Fruit fly (Drosophila melanogaster) whole organism, embryonic: ENCODE data around the gene CG12880.

Experiments used
- Bgb ChIP-seq: fragments of 200-800 bp; sonication (Bioruptor generic); IDR thresholded peaks from 2 replicates; pipeline ENCODE4 v1.3.6; 2022; ENCODE audit warnings: missing biosample characterization, missing genetic modification characterization; ENCODE audit not compliant: partially characterized antibody
- CG10209 ChIP-seq: fragments of 200-800 bp; sonication (Bioruptor generic); optimal IDR thresholded peaks from 3 replicates; lab custom pipeline; 2017; ENCODE audit warnings: missing biosample characterization, mild to moderate bottlenecking, missing genetic modification characterization, missing genetic modification reagents
- CG11696 ChIP-seq: fragments of 200-800 bp; sonication (Bioruptor generic); IDR thresholded peaks from 2 replicates; pipeline ENCODE4 v1.3.6; 2022; ENCODE audit warnings: missing biosample characterization, missing genetic modification characterization
- CG1233 ChIP-seq: fragments of 200-800 bp; sonication (Bioruptor generic); optimal IDR thresholded peaks from 4 replicates; lab custom pipeline; 2018; ENCODE audit warnings: missing biosample characterization, mild to moderate bottlenecking, missing genetic modification characterization
- CG12769 ChIP-seq: fragments of 200-800 bp; sonication (Bioruptor generic); optimal IDR thresholded peaks from 2 replicates; lab custom pipeline; 2019; ENCODE audit warnings: missing biosample characterization, mild to moderate bottlenecking, missing genetic modification characterization, moderate library complexity
- CG13894 ChIP-seq: fragments of 200-800 bp; sonication (Bioruptor generic); optimal IDR thresholded peaks from 3 replicates; lab custom pipeline; 2018; ENCODE audit warnings: missing biosample characterization, mild to moderate bottlenecking, missing genetic modification characterization, moderate library complexity
- CG14050 ChIP-seq: fragments of 200-800 bp; sonication (Bioruptor generic); IDR thresholded peaks from 3 replicates; pipeline ENCODE4 v1.3.6; 2022; ENCODE audit warnings: missing biosample characterization, missing genetic modification characterization
- CG16815 ChIP-seq: fragments of 200-800 bp; sonication (Bioruptor generic); optimal IDR thresholded peaks from 3 replicates; lab custom pipeline; 2017; ENCODE audit warnings: missing biosample characterization, mild to moderate bottlenecking, missing genetic modification characterization
- CG17829 ChIP-seq: fragments of 200-800 bp; optimal IDR thresholded peaks from 2 replicates; lab custom pipeline; 2019; ENCODE audit warnings: missing biosample characterization, mild to moderate bottlenecking, missing genetic modification characterization, moderate library complexity
- CG3065 ChIP-seq: fragments of 200-800 bp; sonication (Bioruptor generic); optimal IDR thresholded peaks from 2 replicates; lab custom pipeline; 2016; ENCODE audit warnings: missing biosample characterization, missing genetic modification characterization
- CG31365 ChIP-seq: fragments of 200-800 bp; sonication (Bioruptor generic); optimal IDR thresholded peaks from 2 replicates; lab custom pipeline; 2018; ENCODE audit warnings: missing biosample characterization, mild to moderate bottlenecking, missing genetic modification characterization
- CG3163 ChIP-seq: fragments of 200-800 bp; sonication (Bioruptor generic); optimal IDR thresholded peaks from 3 replicates; lab custom pipeline; 2016; ENCODE audit warnings: missing biosample characterization, missing genetic modification characterization
- CG3281 ChIP-seq: fragments of 200-800 bp; sonication (Bioruptor generic); optimal IDR thresholded peaks from 3 replicates; lab custom pipeline; 2017; ENCODE audit warnings: missing biosample characterization, mild to moderate bottlenecking, missing genetic modification characterization
- CG3838 ChIP-seq: fragments of 200-800 bp; sonication (Bioruptor generic); optimal IDR thresholded peaks from 3 replicates; lab custom pipeline; 2016; ENCODE audit warnings: missing biosample characterization, missing genetic modification characterization
- CG4404 ChIP-seq: fragments of 200-800 bp; sonication (Bioruptor generic); IDR thresholded peaks from 2 replicates; pipeline ENCODE4 v1.3.6; 2022; ENCODE audit warnings: missing biosample characterization, missing genetic modification characterization
- CG6683 ChIP-seq: fragments of 200-800 bp; sonication (Bioruptor generic); optimal IDR thresholded peaks from 2 replicates; lab custom pipeline; 2017; ENCODE audit warnings: missing biosample characterization, mild to moderate bottlenecking, missing genetic modification characterization, missing genetic modification reagents
- CG7987 ChIP-seq: fragments of 200-800 bp; sonication (Bioruptor generic); optimal IDR thresholded peaks from 2 replicates; lab custom pipeline; 2018; ENCODE audit warnings: missing biosample characterization, mild to moderate bottlenecking, missing genetic modification characterization, moderate library complexity
- CG8281 ChIP-seq: fragments of 200-800 bp; sonication (Bioruptor generic); optimal IDR thresholded peaks from 2 replicates; lab custom pipeline; 2018; ENCODE audit warnings: missing biosample characterization, mild to moderate bottlenecking, missing genetic modification characterization, moderate library complexity
- CG8944 ChIP-seq: fragments of 200-800 bp; sonication (Bioruptor generic); optimal IDR thresholded peaks from 3 replicates; lab custom pipeline; 2016; ENCODE audit warnings: missing biosample characterization, missing genetic modification characterization
- CTCF ChIP-seq: fragments of 200-800 bp; sonication (Bioruptor generic); optimal IDR thresholded peaks from 2 replicates; lab custom pipeline; 2017; ENCODE audit warnings: missing biosample characterization, mild to moderate bottlenecking, missing genetic modification characterization, moderate library complexity
- D19A ChIP-seq: fragments of 200-800 bp; optimal IDR thresholded peaks from 3 replicates; lab custom pipeline; 2019; ENCODE audit warnings: missing biosample characterization, mild to moderate bottlenecking, missing genetic modification characterization, moderate library complexity
- Dad ChIP-seq: fragments of 200-800 bp; sonication (Bioruptor generic); optimal IDR thresholded peaks from 3 replicates; lab custom pipeline; 2016; ENCODE audit warnings: missing biosample characterization, missing genetic modification characterization
- Doc3 ChIP-seq: fragments of 200-800 bp; sonication (Bioruptor generic); IDR thresholded peaks from 3 replicates; pipeline ENCODE4 v1.3.6; 2022; ENCODE audit warnings: missing biosample characterization, missing genetic modification characterization; ENCODE audit not compliant: partially characterized antibody
- Hr78 ChIP-seq, 2 experiments: fragments of 200-800 bp in 1 of 2; fragments of >200 bp in 1 of 2; sonication (Bioruptor generic) in 1 of 2; optimal IDR thresholded peaks; 2 replicates each; lab custom pipeline; 2017 to 2019; ENCODE audit warnings: missing biosample characterization in 2 of 2, missing genetic modification characterization in 2 of 2, mild to moderate bottlenecking in 1 of 2, moderate library complexity in 1 of 2
- Lhr ChIP-seq: fragments of 200-800 bp; sonication (Bioruptor generic); optimal IDR thresholded peaks from 3 replicates; lab custom pipeline; 2017; ENCODE audit warnings: mild to moderate bottlenecking, missing biosample characterization, missing genetic modification reagents, missing genetic modification characterization
- Mes4 ChIP-seq: fragments of 200-800 bp; sonication (Bioruptor generic); optimal IDR thresholded peaks from 2 replicates; lab custom pipeline; 2016; ENCODE audit warnings: missing biosample characterization, missing genetic modification characterization
- NC2α ChIP-seq: fragments of 200-800 bp; sonication (Bioruptor generic); optimal IDR thresholded peaks from 2 replicates; lab custom pipeline; 2016; ENCODE audit warnings: missing biosample characterization, missing genetic modification characterization
- Ravus ChIP-seq: fragments of 200-800 bp; sonication (Bioruptor generic); IDR thresholded peaks from 2 replicates; pipeline ENCODE4 v1.3.6; 2022; ENCODE audit warnings: missing biosample characterization, missing genetic modification characterization
- YL-1 ChIP-seq: fragments of 200-800 bp; sonication (Bioruptor generic); optimal IDR thresholded peaks from 3 replicates; lab custom pipeline; 2017; ENCODE audit warnings: missing biosample characterization, mild to moderate bottlenecking, missing genetic modification characterization
- amos ChIP-seq: fragments of 200-800 bp; sonication (Bioruptor generic); IDR thresholded peaks from 2 replicates; pipeline ENCODE4 v1.3.6; 2022; ENCODE audit warnings: missing biosample characterization, missing genetic modification characterization; ENCODE audit not compliant: partially characterized antibody
- cad ChIP-seq: fragments of >200 bp; optimal IDR thresholded peaks from 2 replicates; lab custom pipeline; 2017; ENCODE audit warnings: missing biosample characterization, missing genetic modification characterization
- cg ChIP-seq: fragments of 200-800 bp; sonication (Bioruptor generic); optimal IDR thresholded peaks from 3 replicates; lab custom pipeline; 2019; ENCODE audit warnings: missing biosample characterization, mild to moderate bottlenecking, missing genetic modification characterization, moderate library complexity
- corto ChIP-seq: fragments of 200-800 bp; sonication (Bioruptor generic); optimal IDR thresholded peaks from 2 replicates; lab custom pipeline; 2016; ENCODE audit warnings: missing biosample characterization, mild to moderate bottlenecking, missing genetic modification characterization, moderate library complexity
- croc ChIP-seq: fragments of 200-800 bp; sonication (Bioruptor generic); conservative IDR thresholded peaks from 3 replicates; pipeline ENCODE4 v1.3.6; 2022; ENCODE audit warnings: missing biosample characterization, missing genetic modification characterization
- dan ChIP-seq: fragments of 200-800 bp; sonication (Bioruptor generic); IDR thresholded peaks from 2 replicates; pipeline ENCODE4 v1.3.6; 2022; ENCODE audit warnings: missing biosample characterization, missing genetic modification characterization
- gfzf ChIP-seq: fragments of 200-800 bp; sonication (Bioruptor generic); optimal IDR thresholded peaks from 2 replicates; lab custom pipeline; 2016; ENCODE audit warnings: missing biosample characterization, mild to moderate bottlenecking, missing genetic modification characterization, moderate library complexity
- hb ChIP-seq: fragments of 200-800 bp; sonication (Bioruptor generic); IDR thresholded peaks from 3 replicates; pipeline ENCODE4 v1.3.6; 2022; ENCODE audit warnings: missing biosample characterization, missing genetic modification characterization; ENCODE audit not compliant: partially characterized antibody
- ind ChIP-seq: fragments of 200-800 bp; sonication (Bioruptor generic); optimal IDR thresholded peaks from 3 replicates; lab custom pipeline; 2016; ENCODE audit warnings: missing biosample characterization, missing genetic modification characterization
- lab ChIP-seq: fragments of 200-800 bp; sonication (Bioruptor generic); optimal IDR thresholded peaks from 3 replicates; lab custom pipeline; 2017; ENCODE audit warnings: missing biosample characterization, missing genetic modification characterization, mild to moderate bottlenecking, moderate library complexity, missing genetic modification reagents
- maf-S ChIP-seq: fragments of 200-800 bp; sonication (Bioruptor generic); optimal IDR thresholded peaks from 2 replicates; lab custom pipeline; 2016; ENCODE audit warnings: missing biosample characterization, missing genetic modification characterization
- nerfin-2 ChIP-seq: fragments of 200-800 bp; sonication (Bioruptor generic); IDR thresholded peaks from 2 replicates; pipeline ENCODE4 v1.3.6; 2022; ENCODE audit warnings: missing biosample characterization, missing genetic modification characterization; ENCODE audit not compliant: partially characterized antibody
- prd ChIP-seq, 3 experiments: fragments of >200 bp in 2 of 3; fragments of 200-800 bp in 1 of 3; sonication (Bioruptor generic) in 1 of 3; optimal IDR thresholded peaks in 2 of 3; IDR thresholded peaks in 1 of 3; 2 replicates in 2 of 3; 3 replicates in 1 of 3; pipeline versions ENCODE4 v1.3.6 to Lab custom; 2017 to 2022; ENCODE audit warnings: missing biosample characterization in 1 of 3, missing genetic modification characterization in 1 of 3
- pros ChIP-seq: fragments of 200-800 bp; sonication (Bioruptor generic); optimal IDR thresholded peaks from 3 replicates; lab custom pipeline; 2019; ENCODE audit warnings: missing biosample characterization, mild to moderate bottlenecking, missing genetic modification characterization, moderate library complexity
- pum ChIP-seq: fragments of 200-800 bp; sonication (Bioruptor generic); optimal IDR thresholded peaks from 2 replicates; lab custom pipeline; 2016; ENCODE audit warnings: missing biosample characterization, missing genetic modification characterization
- sc ChIP-seq, 3 experiments: fragments of >200 bp in 2 of 3; fragments of 200-800 bp in 1 of 3; sonication (Bioruptor generic) in 1 of 3; optimal IDR thresholded peaks; 2 replicates in 2 of 3; 3 replicates in 1 of 3; lab custom pipeline; 2017; ENCODE audit warnings: mild to moderate bottlenecking in 1 of 3, missing biosample characterization in 1 of 3, missing genetic modification characterization in 1 of 3, missing genetic modification reagents in 1 of 3
- sens ChIP-seq: fragments of 200-800 bp; sonication (Bioruptor generic); peaks from one replicate; lab custom pipeline; 2016; ENCODE audit warnings: missing biosample characterization, missing genetic modification characterization
- sens-2 ChIP-seq: fragments of 200-800 bp; sonication (Bioruptor generic); IDR thresholded peaks from 2 replicates; pipeline ENCODE4 v1.3.6; 2022; ENCODE audit warnings: missing biosample characterization, missing genetic modification characterization
- seq ChIP-seq: fragments of 200-800 bp; sonication (Bioruptor generic); IDR thresholded peaks from 2 replicates; pipeline ENCODE4 v1.3.6; 2022; ENCODE audit warnings: missing biosample characterization, missing genetic modification characterization
- ttk ChIP-seq: fragments of 200-800 bp; sonication (Bioruptor generic); IDR thresholded peaks from 2 replicates; pipeline ENCODE4 v2.1.2; 2022; ENCODE audit warnings: missing biosample characterization, missing genetic modification characterization
- zen ChIP-seq: fragments of 200-800 bp; sonication (Bioruptor generic); optimal IDR thresholded peaks from 3 replicates; lab custom pipeline; 2018; ENCODE audit warnings: missing biosample characterization, mild to moderate bottlenecking, missing genetic modification characterization, moderate library complexity

CG12880 gene

dm6 chr3R:27661971-27662489 is 23.7 kb upstream of the CG12880 start, which contains the start of gene unc80 (continued):
- no peak for TF ChIP-seq sc (optimal IDR thresholded peaks at IDR 0.05; lab: Kevin White, UChicago)
- no peak for TF ChIP-seq sc (GFP tag; optimal IDR thresholded peaks at IDR 0.05; lab: Kevin White, UChicago)
- peak; percentile 73 for TF ChIP-seq lab
- no peak for TF ChIP-seq nerfin-2 (GFP tag; lab: Robert Waterston, UW)
- no peak for TF ChIP-seq maf-S (GFP tag; lab: Kevin White, UChicago)
- TF ChIP-seq corto (GFP tag; lab: Kevin White, UChicago): no peak
- no peak for TF ChIP-seq CG16815 (GFP tag; lab: Kevin White, UChicago)
- no peak for TF ChIP-seq sens-2 (GFP tag; lab: Robert Waterston, UW)
- no peak for TF ChIP-seq Hr78 (GFP tag; optimal IDR thresholded peaks at IDR 0.05; lab: Kevin White, UChicago)
- no peak for TF ChIP-seq pum (GFP tag; lab: Kevin White, UChicago)
- TF ChIP-seq gfzf (GFP tag; lab: Kevin White, UChicago): no peak
- no peak for TF ChIP-seq seq (GFP tag; lab: Robert Waterston, UW)
- no peak for TF ChIP-seq cg
- TF ChIP-seq CG3281 (GFP tag; lab: Kevin White, UChicago): peak; percentile 28
- no peak for TF ChIP-seq NC2α (GFP tag; lab: Kevin White, UChicago)
- no peak for TF ChIP-seq ttk
- no peak for TF ChIP-seq ind (GFP tag; lab: Kevin White, UChicago)
- TF ChIP-seq Doc3 (GFP tag; lab: Robert Waterston, UW): no peak
- no peak for TF ChIP-seq CG3163 (GFP tag; lab: Kevin White, UChicago)
- TF ChIP-seq Lhr (GFP tag; lab: Kevin White, UChicago): no peak
- no peak for TF ChIP-seq croc (GFP tag; lab: Robert Waterston, UW)
- TF ChIP-seq CTCF (GFP tag; lab: Kevin White, UChicago): no peak
- TF ChIP-seq hb: no peak
- TF ChIP-seq prd (optimal IDR thresholded peaks at IDR 0.05; lab: Kevin White, UChicago): no peak
- TF ChIP-seq prd (GFP tag; IDR thresholded peaks at IDR 0.05; lab: Robert Waterston, UW): 0 out of 3 replicates have a peak, but pooled peaks have one; percentile 19
- no peak for TF ChIP-seq zen (tag; lab: Kevin White, UChicago)
- TF ChIP-seq CG31365 (tag; lab: Kevin White, UChicago): no peak
- 0 out of 3 replicates have a peak, but pooled peaks have one; percentile 18 for TF ChIP-seq CG14050 (GFP tag; lab: Robert Waterston, UW)
- TF ChIP-seq CG13894 (tag; lab: Kevin White, UChicago): no peak
- TF ChIP-seq CG12769 (tag; lab: Kevin White, UChicago): no peak
- TF ChIP-seq pros (GFP tag; lab: Kevin White, UChicago): no peak
- no peak for TF ChIP-seq CG3065 (GFP tag; lab: Kevin White, UChicago)
- TF ChIP-seq D19A (tag; lab: Kevin White, UChicago): no peak
- no peak for TF ChIP-seq Dad
- TF ChIP-seq YL-1: no peak
- peak; percentile 7 for TF ChIP-seq CG10209 (GFP tag; lab: Kevin White, UChicago)
- TF ChIP-seq CG7987: no peak
- no peak for TF ChIP-seq CG3838
- no peak for TF ChIP-seq Ravus (GFP tag; lab: Robert Waterston, UW)
- TF ChIP-seq Mes4 (GFP tag; lab: Kevin White, UChicago): no peak
- no peak for TF ChIP-seq CG8281
- TF ChIP-seq CG11696 (GFP tag; lab: Robert Waterston, UW): no peak
- no peak for TF ChIP-seq dan (GFP tag; lab: Robert Waterston, UW)
- no peak for TF ChIP-seq sens
- TF ChIP-seq CG8944 (GFP tag; lab: Kevin White, UChicago): no peak
- TF ChIP-seq CG17829 (tag; lab: Kevin White, UChicago): no peak
- no peak for TF ChIP-seq CG1233 (GFP tag; lab: Kevin White, UChicago)
- no peak for TF ChIP-seq CG4404
- no peak for TF ChIP-seq CG6683 (GFP tag; lab: Kevin White, UChicago)
- no peak for TF ChIP-seq cad (GFP tag; lab: Kevin White, UChicago)
- no peak for TF ChIP-seq Bgb (GFP tag; lab: Robert Waterston, UW)
- no peak for TF ChIP-seq amos (GFP tag; lab: Robert Waterston, UW)
